Fruit fly (Drosophila melanogaster) whole organism, embryonic: ENCODE measurements around the gene Lerp.
A peak's percentile ranks its signal among the peaks of the same experiment; 100 is the strongest.

Experiments used
- Atf6 ChIP-seq: fragments of 200-800 bp; sonication (Bioruptor generic); IDR thresholded peaks from 2 replicates; pipeline ENCODE4 v1.3.6; 2022; ENCODE audit warnings: missing biosample characterization, missing genetic modification characterization
- CG10321 ChIP-seq: fragments of 200-800 bp; sonication (Bioruptor generic); IDR thresholded peaks from 2 replicates; pipeline ENCODE4 v1.3.6; 2022; ENCODE audit warnings: missing biosample characterization, missing genetic modification characterization
- CG11398 ChIP-seq: fragments of 200-800 bp; sonication (Bioruptor generic); optimal IDR thresholded peaks from 2 replicates; lab custom pipeline; 2016; ENCODE audit warnings: missing biosample characterization, missing genetic modification characterization
- CG13296 ChIP-seq: fragments of 200-800 bp; sonication (Bioruptor generic); optimal IDR thresholded peaks from 3 replicates; lab custom pipeline; 2018; ENCODE audit warnings: missing biosample characterization, mild to moderate bottlenecking, missing genetic modification characterization
- CG13424 ChIP-seq: fragments of 200-800 bp; sonication (Bioruptor generic); optimal IDR thresholded peaks from 2 replicates; lab custom pipeline; 2019; ENCODE audit warnings: missing biosample characterization, mild to moderate bottlenecking, missing genetic modification characterization, moderate library complexity
- CG1529 ChIP-seq: fragments of 200-800 bp; sonication (Bioruptor generic); optimal IDR thresholded peaks from 3 replicates; lab custom pipeline; 2018; ENCODE audit warnings: missing biosample characterization, missing genetic modification characterization
- CG1603 ChIP-seq: fragments of 200-800 bp; sonication (Bioruptor generic); optimal IDR thresholded peaks from 2 replicates; lab custom pipeline; 2019; ENCODE audit warnings: missing biosample characterization, mild to moderate bottlenecking, missing genetic modification characterization, moderate library complexity
- CG2120 ChIP-seq: fragments of 200-800 bp; sonication (Bioruptor generic); optimal IDR thresholded peaks from 3 replicates; lab custom pipeline; 2016; ENCODE audit warnings: missing biosample characterization, missing genetic modification characterization
- CG2678 ChIP-seq: fragments of 200-800 bp; sonication (Bioruptor generic); optimal IDR thresholded peaks from 3 replicates; lab custom pipeline; 2019; ENCODE audit warnings: missing biosample characterization, mild to moderate bottlenecking, missing genetic modification characterization, moderate library complexity
- CG3726 ChIP-seq: fragments of 200-800 bp; sonication (Bioruptor generic); IDR thresholded peaks from 3 replicates; pipeline ENCODE4, ENCODE4 v1.3.6; 2022; ENCODE audit warnings: missing biosample characterization, missing genetic modification characterization
- CG3847 ChIP-seq: fragments of 200-800 bp; sonication (Bioruptor generic); IDR thresholded peaks from 2 replicates; pipeline ENCODE4 v1.3.6; 2022; ENCODE audit warnings: missing biosample characterization, missing genetic modification characterization
- CG4328 ChIP-seq: fragments of 200-800 bp; sonication (Bioruptor generic); optimal IDR thresholded peaks from 3 replicates; lab custom pipeline; 2017; ENCODE audit warnings: missing biosample characterization, missing genetic modification reagents, missing genetic modification characterization
- CG6791 ChIP-seq: fragments of 200-800 bp; sonication (Bioruptor generic); IDR thresholded peaks from 3 replicates; pipeline ENCODE4 v1.3.6; 2022; ENCODE audit warnings: missing biosample characterization, missing genetic modification characterization; ENCODE audit not compliant: partially characterized antibody
- CG7372 ChIP-seq: fragments of 200-800 bp; sonication (Bioruptor generic); IDR thresholded peaks from 2 replicates; pipeline ENCODE4 v1.3.6; 2022; ENCODE audit warnings: missing biosample characterization, missing genetic modification characterization
- CG7745 ChIP-seq: fragments of 200-800 bp; sonication (Bioruptor generic); optimal IDR thresholded peaks from 2 replicates; lab custom pipeline; 2018; ENCODE audit warnings: missing biosample characterization, mild to moderate bottlenecking, missing genetic modification characterization, moderate library complexity
- CG8281 ChIP-seq: fragments of 200-800 bp; sonication (Bioruptor generic); optimal IDR thresholded peaks from 2 replicates; lab custom pipeline; 2018; ENCODE audit warnings: missing biosample characterization, mild to moderate bottlenecking, missing genetic modification characterization, moderate library complexity
- CG9437 ChIP-seq: fragments of 200-800 bp; sonication (Bioruptor generic); optimal IDR thresholded peaks from 2 replicates; lab custom pipeline; 2018; ENCODE audit warnings: missing biosample characterization, mild to moderate bottlenecking, missing genetic modification characterization
- CTCF ChIP-seq: fragments of 200-800 bp; sonication (Bioruptor generic); optimal IDR thresholded peaks from 2 replicates; lab custom pipeline; 2017; ENCODE audit warnings: missing biosample characterization, mild to moderate bottlenecking, missing genetic modification characterization, moderate library complexity
- CoRest ChIP-seq: fragments of 200-800 bp; sonication (Bioruptor generic); optimal IDR thresholded peaks from 3 replicates; lab custom pipeline; 2018; ENCODE audit warnings: missing biosample characterization, mild to moderate bottlenecking, missing genetic modification characterization, moderate library complexity
- Elba2 ChIP-seq: fragments of 200-800 bp; sonication (Bioruptor generic); optimal IDR thresholded peaks from 3 replicates; lab custom pipeline; 2016; ENCODE audit warnings: missing biosample characterization, missing genetic modification characterization
- Fer1 ChIP-seq: fragments of 200-800 bp; sonication (Bioruptor generic); optimal IDR thresholded peaks from 2 replicates; lab custom pipeline; 2017; ENCODE audit warnings: missing biosample characterization, mild to moderate bottlenecking, missing genetic modification characterization
- H2.0 ChIP-seq: fragments of 200-800 bp; sonication (Bioruptor generic); IDR thresholded peaks from 2 replicates; pipeline ENCODE4 v1.3.6; 2022; ENCODE audit warnings: missing biosample characterization, missing genetic modification characterization
- Hr3 ChIP-seq: fragments of 200-800 bp; sonication (Bioruptor generic); optimal IDR thresholded peaks from 3 replicates; lab custom pipeline; 2016; ENCODE audit warnings: missing biosample characterization, missing genetic modification characterization
- Hr39 ChIP-seq: fragments of >200 bp; optimal IDR thresholded peaks from 2 replicates; lab custom pipeline; 2017
- Hr78 ChIP-seq, 2 experiments: fragments of 200-800 bp in 1 of 2; fragments of >200 bp in 1 of 2; sonication (Bioruptor generic) in 1 of 2; optimal IDR thresholded peaks; 2 replicates each; lab custom pipeline; 2017 to 2019; ENCODE audit warnings: missing biosample characterization in 2 of 2, missing genetic modification characterization in 2 of 2, mild to moderate bottlenecking in 1 of 2, moderate library complexity in 1 of 2
- Lim3 ChIP-seq: fragments of 200-800 bp; sonication (Bioruptor generic); IDR thresholded peaks from 2 replicates; pipeline ENCODE4 v1.3.6; 2022; ENCODE audit warnings: missing biosample characterization, missing genetic modification characterization
- Scr ChIP-seq: fragments of 200-800 bp; sonication (Bioruptor generic); IDR thresholded peaks from 2 replicates; pipeline ENCODE4 v1.3.6; 2022; ENCODE audit warnings: missing biosample characterization, missing genetic modification characterization; ENCODE audit not compliant: partially characterized antibody
- bab2 ChIP-seq: fragments of 200-800 bp; sonication (Bioruptor generic); optimal IDR thresholded peaks from 2 replicates; lab custom pipeline; 2016; ENCODE audit warnings: missing biosample characterization, missing genetic modification characterization
- btn ChIP-seq: fragments of 200-800 bp; sonication (Bioruptor generic); optimal IDR thresholded peaks from 2 replicates; lab custom pipeline; 2016; ENCODE audit warnings: missing biosample characterization, missing genetic modification characterization
- cad ChIP-seq: fragments of >200 bp; optimal IDR thresholded peaks from 2 replicates; lab custom pipeline; 2017; ENCODE audit warnings: missing biosample characterization, missing genetic modification characterization
- dimm ChIP-seq: fragments of 200-800 bp; sonication (Bioruptor generic); IDR thresholded peaks from 2 replicates; pipeline ENCODE4 v1.3.6; 2022; ENCODE audit warnings: missing biosample characterization, missing genetic modification characterization
- dm ChIP-seq: fragments of 200-800 bp; sonication (Bioruptor generic); optimal IDR thresholded peaks from 3 replicates; lab custom pipeline; 2016; ENCODE audit warnings: missing biosample characterization, missing genetic modification characterization
- ems ChIP-seq: fragments of 200-800 bp; sonication (Bioruptor generic); optimal IDR thresholded peaks from 3 replicates; lab custom pipeline; 2016; ENCODE audit warnings: missing biosample characterization, missing genetic modification characterization
- gcm ChIP-seq: fragments of 200-800 bp; sonication (Bioruptor generic); optimal IDR thresholded peaks from 2 replicates; lab custom pipeline; 2019; ENCODE audit warnings: missing biosample characterization, mild to moderate bottlenecking, missing genetic modification characterization, moderate library complexity
- gro ChIP-seq: fragments of 200-800 bp; sonication (Bioruptor generic); optimal IDR thresholded peaks from 2 replicates; lab custom pipeline; 2016; ENCODE audit warnings: missing biosample characterization, missing genetic modification characterization
- h ChIP-seq: fragments of >200 bp; optimal IDR thresholded peaks from 2 replicates; lab custom pipeline; 2017
- lab ChIP-seq: fragments of 200-800 bp; sonication (Bioruptor generic); optimal IDR thresholded peaks from 3 replicates; lab custom pipeline; 2017; ENCODE audit warnings: missing biosample characterization, missing genetic modification characterization, mild to moderate bottlenecking, moderate library complexity, missing genetic modification reagents
- lmd ChIP-seq: fragments of 200-800 bp; sonication (Bioruptor generic); IDR thresholded peaks from 2 replicates; pipeline ENCODE4 v1.3.6; 2022; ENCODE audit warnings: missing biosample characterization, missing genetic modification characterization
- mld ChIP-seq: fragments of 200-800 bp; sonication (Bioruptor generic); IDR thresholded peaks from 3 replicates; pipeline ENCODE4 v1.3.6; 2022; ENCODE audit warnings: missing biosample characterization, missing genetic modification characterization; ENCODE audit not compliant: partially characterized antibody
- onecut ChIP-seq: fragments of 200-800 bp; sonication (Bioruptor generic); IDR thresholded peaks from 2 replicates; pipeline ENCODE4 v1.3.6; 2022; ENCODE audit warnings: missing biosample characterization, missing genetic modification characterization
- org-1 ChIP-seq: fragments of 200-800 bp; sonication (Bioruptor generic); optimal IDR thresholded peaks from 2 replicates; lab custom pipeline; 2017; ENCODE audit warnings: missing biosample characterization, missing genetic modification characterization
- row ChIP-seq: fragments of 200-800 bp; sonication (Bioruptor generic); IDR thresholded peaks from 3 replicates; pipeline ENCODE4 v1.3.6; 2022; ENCODE audit warnings: missing biosample characterization, missing genetic modification characterization
- schlank ChIP-seq: fragments of 200-800 bp; sonication (Bioruptor generic); optimal IDR thresholded peaks from 2 replicates; lab custom pipeline; 2018; ENCODE audit warnings: missing biosample characterization, mild to moderate bottlenecking, missing genetic modification characterization
- sima ChIP-seq: fragments of 200-800 bp; sonication (Bioruptor generic); optimal IDR thresholded peaks from 2 replicates; lab custom pipeline; 2016; ENCODE audit warnings: missing biosample characterization, missing genetic modification characterization
- sr ChIP-seq: fragments of 200-800 bp; sonication (Bioruptor generic); IDR thresholded peaks from 3 replicates; pipeline ENCODE4 v1.3.6; 2022; ENCODE audit warnings: missing biosample characterization, missing genetic modification characterization
- ssp ChIP-seq: fragments of 200-800 bp; sonication (Bioruptor generic); IDR thresholded peaks from 2 replicates; pipeline ENCODE4 v1.3.6; 2022; ENCODE audit warnings: missing biosample characterization, missing genetic modification characterization
- tap ChIP-seq: fragments of 200-800 bp; optimal IDR thresholded peaks from 3 replicates; lab custom pipeline; 2019; ENCODE audit warnings: missing biosample characterization, mild to moderate bottlenecking, missing genetic modification characterization, moderate library complexity
- ttk ChIP-seq: fragments of 200-800 bp; sonication (Bioruptor generic); IDR thresholded peaks from 2 replicates; pipeline ENCODE4 v2.1.2; 2022; ENCODE audit warnings: missing biosample characterization, missing genetic modification characterization
- wdn ChIP-seq: fragments of 200-800 bp; sonication (Bioruptor generic); IDR thresholded peaks from 2 replicates; pipeline ENCODE4 v1.3.6; 2022; ENCODE audit warnings: missing biosample characterization, missing genetic modification characterization
- zfh2 ChIP-seq: fragments of 200-800 bp; sonication (Bioruptor generic); optimal IDR thresholded peaks from 2 replicates; lab custom pipeline; 2016; ENCODE audit warnings: missing biosample characterization, missing genetic modification characterization

The Lerp gene

dm6 chr3R:26866577-26867456, 3.9 kb upstream of the Lerp start, which contains the start of the genes ball and His2Av (continued):
- TF ChIP-seq CG13424 (tag; lab: Kevin White, UChicago), result peak; percentile 78
- TF ChIP-seq sr (GFP tag; lab: Robert Waterston, UW), result no peak
- peak; percentile 83 for TF ChIP-seq Atf6
- peak; percentile 65 for TF ChIP-seq ssp (GFP tag; lab: Robert Waterston, UW)
- TF ChIP-seq sima, result peak; percentile 70
- peak; percentile 89 for TF ChIP-seq CG3847 (GFP tag; lab: Robert Waterston, UW)
- TF ChIP-seq lmd (GFP tag; lab: Robert Waterston, UW), result peak; percentile 83
- peak; percentile 52 for TF ChIP-seq org-1 (GFP tag; lab: Kevin White, UChicago)
- TF ChIP-seq btn, result peak; percentile 82
- no peak for TF ChIP-seq Hr78 (GFP tag; optimal IDR thresholded peaks at IDR 0.05; lab: Kevin White, UChicago)
- TF ChIP-seq mld, result 0 out of 3 replicates have a peak, but pooled peaks have one; percentile 54
- peak; percentile 8 for TF ChIP-seq CG8281 (tag; lab: Kevin White, UChicago)
- TF ChIP-seq row (GFP tag; lab: Robert Waterston, UW), result peak; percentile 93
- TF ChIP-seq CG7372 (GFP tag; lab: Robert Waterston, UW), result peak; percentile 57; the same call in 1 of the 2 replicates
- peak; percentile 53 for TF ChIP-seq tap
- TF ChIP-seq CoRest (tag; lab: Kevin White, UChicago), result peak; percentile 80
- TF ChIP-seq CTCF (GFP tag; lab: Kevin White, UChicago), result peak; percentile 98
- TF ChIP-seq h, result no peak
- peak; percentile 75 for TF ChIP-seq CG2678 (tag; lab: Kevin White, UChicago)
- peak; percentile 42 for TF ChIP-seq CG4328
- TF ChIP-seq CG6791 (GFP tag; lab: Robert Waterston, UW), result peak; percentile 93
- TF ChIP-seq onecut, result peak; percentile 83
- peak; percentile 63; the same call in 1 of the 3 replicates for TF ChIP-seq CG3726 (GFP tag; lab: Robert Waterston, UW)
- 0 out of 2 replicates have a peak, but pooled peaks have one; percentile 45 for TF ChIP-seq dimm (GFP tag; lab: Robert Waterston, UW)
- TF ChIP-seq dm (GFP tag; lab: Kevin White, UChicago), result peak; percentile 74
- TF ChIP-seq H2.0 (GFP tag; lab: Robert Waterston, UW), result peak; percentile 83
- peak; percentile 92 for TF ChIP-seq CG2120 (GFP tag; lab: Kevin White, UChicago)
- TF ChIP-seq Fer1 (GFP tag; lab: Kevin White, UChicago), result peak; percentile 87
- peak; percentile 41; the same call in 1 of the 2 replicates for TF ChIP-seq CG10321 (GFP tag; lab: Robert Waterston, UW)
- peak; percentile 6 for TF ChIP-seq CG9437
- peak; percentile 92 for TF ChIP-seq Scr (GFP tag; lab: Robert Waterston, UW)
- peak; percentile 87 for TF ChIP-seq lab
- TF ChIP-seq CG13296 (GFP tag; lab: Kevin White, UChicago), result peak; percentile 65
- TF ChIP-seq Elba2 (GFP tag; lab: Kevin White, UChicago), result peak; percentile 82
- no peak for TF ChIP-seq Lim3 (GFP tag; lab: Robert Waterston, UW)
- TF ChIP-seq schlank (tag; lab: Kevin White, UChicago), result peak; percentile 55
- TF ChIP-seq ttk (GFP tag; lab: Robert Waterston, UW), result peak; percentile 64
- peak; percentile 79 for TF ChIP-seq CG11398 (GFP tag; lab: Kevin White, UChicago)
- TF ChIP-seq Hr39, result no peak
- TF ChIP-seq ems (GFP tag; lab: Kevin White, UChicago), result peak; percentile 88
- peak; percentile 67 for TF ChIP-seq CG1603 (tag; lab: Kevin White, UChicago)
- peak; percentile 84 for TF ChIP-seq wdn
- peak; percentile 91 for TF ChIP-seq bab2 (GFP tag; lab: Kevin White, UChicago)
- TF ChIP-seq zfh2 (GFP tag; lab: Kevin White, UChicago), result peak; percentile 90
- no peak for TF ChIP-seq CG7745 (tag; lab: Kevin White, UChicago)
- TF ChIP-seq gcm (GFP tag; lab: Kevin White, UChicago), result peak; percentile 77
- TF ChIP-seq gro, result peak; percentile 79
- no peak for TF ChIP-seq cad (GFP tag; lab: Kevin White, UChicago)
- peak; percentile 76 for TF ChIP-seq Hr3 (GFP tag; lab: Kevin White, UChicago)
- TF ChIP-seq CG1529, result peak; percentile 53
